Worm (Caenorhabditis elegans) whole organism, early embryonic: Measurements from ENCODE around the gene set-21.

Experiments
- F13C5.2 ChIP-seq: sonication (generic microtip); optimal IDR thresholded peaks from 2 replicates; lab custom pipeline; 2017; ENCODE audit warnings: mild to moderate bottlenecking, missing genetic modification characterization, inconsistent platforms, missing compliant biosample characterization
- aly-1 ChIP-seq: sonication (generic microtip); optimal IDR thresholded peaks from 2 replicates; lab custom pipeline; 2016; ENCODE audit warnings: missing genetic modification characterization, missing compliant biosample characterization
- ama-1 ChIP-seq: fragments of 150-350 bp; optimal IDR thresholded peaks from 2 replicates; lab custom pipeline; 2014
- ceh-36 ChIP-seq: sonication (generic microtip); optimal IDR thresholded peaks from 2 replicates; lab custom pipeline; 2016; ENCODE audit warnings: missing genetic modification characterization, inconsistent platforms, missing compliant biosample characterization
- ets-7 ChIP-seq: sonication (generic microtip); optimal IDR thresholded peaks from 2 replicates; lab custom pipeline; 2016; ENCODE audit warnings: missing genotype, missing genetic modification characterization, missing compliant biosample characterization
- hmbx-1 ChIP-seq: sonication (generic microtip); optimal IDR thresholded peaks from 2 replicates; lab custom pipeline; 2016; ENCODE audit warnings: mild to moderate bottlenecking, missing genetic modification characterization, missing compliant biosample characterization
- pes-1 ChIP-seq: fragments of 200-800 bp; sonication (Bioruptor generic); IDR thresholded peaks from 2 replicates; pipeline ENCODE4 v1.3.6; 2022; ENCODE audit warnings: missing genetic modification reagents, missing genetic modification characterization, missing compliant biosample characterization

- no peak for TF ChIP-seq ama-1 (lab: Kevin White, UChicago)
- TF ChIP-seq hmbx-1 (tag; lab: Kevin White, UChicago): no peak
- peak; percentile 71 for TF ChIP-seq F13C5.2 (tag; lab: Kevin White, UChicago)
- TF ChIP-seq aly-1 (tag; lab: Kevin White, UChicago): no peak
- TF ChIP-seq ets-7: no peak
- TF ChIP-seq ceh-36: no peak
- TF ChIP-seq pes-1 (GFP tag; lab: Robert Waterston, UW): no peak
These were observed 15.5 kb downstream of the set-21 start for ce11 chrIV:4406054-4406539.
